Fruit fly (Drosophila melanogaster): ENCODE measurements around the gene Wwox.
"Not testable (repeated sequence)": the region's sequence is repeated elsewhere in the genome, so short reads cannot be mapped to it uniquely, and the experiment has no call there.

Gene Wwox

DNA sequence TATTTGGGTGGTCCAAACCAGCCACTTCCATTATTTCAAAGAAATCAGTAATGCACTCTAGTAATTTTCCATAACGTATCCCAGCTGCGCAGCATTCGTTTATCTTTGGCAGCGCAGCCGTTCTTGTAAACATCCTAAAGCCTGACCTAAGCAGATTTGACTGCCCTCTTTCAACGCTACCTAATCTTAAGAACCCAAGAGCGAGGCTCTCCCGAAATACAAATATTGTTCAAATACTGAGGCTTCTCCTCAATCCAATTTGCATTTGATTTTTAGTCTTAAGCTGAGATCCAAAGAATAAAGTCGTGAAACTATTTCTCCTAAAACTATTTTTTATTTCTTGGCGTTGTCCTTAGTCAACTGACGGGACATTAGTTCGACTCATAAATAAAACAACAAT lies 20.4 kb downstream of the Wwox start, which contains the start of gene CG7231:
Gene CG7231, plus strand, starts transcription at position 301 of the 400 bp plus-strand sequence.
- not testable (repeated sequence) for TF ChIP-seq usp (GFP tag; optimal IDR thresholded peaks at IDR 0.05); psq (optimal IDR thresholded peaks at IDR 0.05); Dll (optimal IDR thresholded peaks at IDR 0.05)

dm6 chr2L:7976738-7977137 lies 27.3 kb downstream of the Wwox start:
- TF ChIP-seq Dll (optimal IDR thresholded peaks at IDR 0.05) = no peak
- peak; percentile 56 for TF ChIP-seq pan (optimal IDR thresholded peaks at IDR 0.05)
- no peak for TF ChIP-seq psq (optimal IDR thresholded peaks at IDR 0.05)
- TF ChIP-seq CG8478 (optimal IDR thresholded peaks at IDR 0.05) = no peak

- TF ChIP-seq usp (GFP tag; optimal IDR thresholded peaks at IDR 0.05) (no peak), Dll (optimal IDR thresholded peaks at IDR 0.05) (peak; percentile 3), pan (optimal IDR thresholded peaks at IDR 0.05) (peak; percentile 95)
These were observed 30.4 kb downstream of the Wwox start for dm6 chr2L:7973470-7974207.

DNA sequence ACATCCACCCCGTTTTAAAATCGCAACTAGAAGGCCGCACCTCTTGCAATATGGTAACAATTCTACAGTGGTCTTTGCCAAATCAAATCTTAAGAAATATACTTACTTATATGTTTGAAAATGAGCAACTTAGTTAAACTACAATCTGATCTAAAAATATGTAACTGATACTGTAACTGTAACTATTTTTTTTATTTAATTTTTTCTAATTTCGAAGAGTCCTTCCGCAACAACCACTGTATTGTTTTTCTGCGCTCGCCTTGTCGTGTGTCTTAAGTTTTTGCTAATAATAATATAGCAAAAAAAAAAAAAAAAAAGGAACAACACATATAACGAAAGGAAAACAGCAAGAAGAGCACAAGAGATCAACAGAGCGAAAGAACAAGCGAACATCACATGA lies 32.7 kb downstream of the Wwox start:
- TF ChIP-seq psq (optimal IDR thresholded peaks at IDR 0.05) (no peak), CG8478 (optimal IDR thresholded peaks at IDR 0.05) (no peak), EcR (GFP tag; optimal IDR thresholded peaks at IDR 0.05) (no peak), usp (GFP tag; optimal IDR thresholded peaks at IDR 0.05) (no peak), pan (optimal IDR thresholded peaks at IDR 0.05) (no peak), Dll (optimal IDR thresholded peaks at IDR 0.05) (no peak)

dm6 chr2L:7970001-7970400 lies 34.1 kb downstream of the Wwox start:
- no peak for TF ChIP-seq EcR (GFP tag; optimal IDR thresholded peaks at IDR 0.05)

- no peak for TF ChIP-seq usp (GFP tag; optimal IDR thresholded peaks at IDR 0.05)
- no peak for TF ChIP-seq Dll (optimal IDR thresholded peaks at IDR 0.05)
These were observed 34.8 kb downstream of the Wwox start for dm6 chr2L:7969329-7969728.

- TF ChIP-seq psq (optimal IDR thresholded peaks at IDR 0.05) (no peak), Dll (optimal IDR thresholded peaks at IDR 0.05) (no peak), usp (GFP tag; optimal IDR thresholded peaks at IDR 0.05) (no peak)
These were observed 36.0 kb downstream of the Wwox start for dm6 chr2L:7968054-7968453.

DNA sequence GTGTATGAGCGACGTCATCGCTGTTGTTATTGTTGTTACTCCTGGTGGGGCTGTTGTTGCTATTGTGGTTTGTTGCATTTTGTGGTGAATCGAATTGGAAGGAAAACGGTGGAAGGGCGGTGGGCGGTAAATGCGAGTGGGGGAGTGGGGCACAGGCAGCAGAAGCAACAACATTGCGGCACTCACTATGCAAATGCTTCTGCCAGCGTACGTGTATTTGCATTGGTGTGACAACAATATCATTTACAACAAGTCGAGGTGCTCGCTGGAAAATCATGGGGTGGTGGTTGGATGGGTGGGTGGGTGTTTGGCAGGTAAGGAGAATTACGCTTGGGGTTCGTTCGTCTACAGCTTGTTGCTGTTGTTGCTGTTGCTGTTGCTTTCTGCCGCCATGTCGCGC lies 36.4 kb downstream of the Wwox start:
- TF ChIP-seq CG8478 (optimal IDR thresholded peaks at IDR 0.05) (no peak), pan (optimal IDR thresholded peaks at IDR 0.05) (no peak), Dll (optimal IDR thresholded peaks at IDR 0.05) (no peak), psq (optimal IDR thresholded peaks at IDR 0.05) (no peak), usp (GFP tag; optimal IDR thresholded peaks at IDR 0.05) (no peak), EcR (GFP tag; optimal IDR thresholded peaks at IDR 0.05) (no peak)

- TF ChIP-seq EcR (GFP tag; optimal IDR thresholded peaks at IDR 0.05) (peak in 1 of 2 experiments; percentile 46), pan (optimal IDR thresholded peaks at IDR 0.05) (no peak)
These were observed 37.1 kb downstream of the Wwox start for dm6 chr2L:7966866-7967549.

DNA sequence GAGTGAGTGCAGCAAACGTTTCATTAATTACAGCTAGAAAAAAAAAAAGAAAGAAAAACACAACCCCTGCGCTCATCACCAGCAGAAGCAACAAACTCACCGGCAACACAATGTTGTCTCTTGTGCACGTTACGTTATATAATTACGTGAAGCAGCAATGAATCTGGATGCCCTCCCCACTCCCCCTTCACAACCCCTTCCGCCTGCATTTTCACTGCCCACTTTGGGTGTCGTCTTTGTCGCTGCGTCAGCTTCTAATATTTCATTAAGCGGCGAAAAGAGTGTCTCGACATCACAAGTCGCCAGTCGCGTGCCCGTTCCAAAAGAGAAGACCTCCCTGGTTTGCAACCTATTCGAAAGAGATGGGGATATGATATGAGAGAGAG lies 37.6 kb downstream of the Wwox start:
- TF ChIP-seq CG8478 (optimal IDR thresholded peaks at IDR 0.05) = no peak
- TF ChIP-seq Dll (optimal IDR thresholded peaks at IDR 0.05) = no peak
- no peak for TF ChIP-seq EcR (GFP tag; optimal IDR thresholded peaks at IDR 0.05)
- no peak for TF ChIP-seq usp (GFP tag; optimal IDR thresholded peaks at IDR 0.05)
- TF ChIP-seq psq (optimal IDR thresholded peaks at IDR 0.05) = no peak
- TF ChIP-seq pan (optimal IDR thresholded peaks at IDR 0.05) = no peak

- no peak for TF ChIP-seq psq (optimal IDR thresholded peaks at IDR 0.05)
- no peak for TF ChIP-seq Dll (optimal IDR thresholded peaks at IDR 0.05)
- TF ChIP-seq CG8478 (optimal IDR thresholded peaks at IDR 0.05) = no peak
- TF ChIP-seq EcR (GFP tag; optimal IDR thresholded peaks at IDR 0.05) = no peak
- TF ChIP-seq pan (optimal IDR thresholded peaks at IDR 0.05) = no peak
- TF ChIP-seq usp (GFP tag; optimal IDR thresholded peaks at IDR 0.05) = no peak
These were observed 38.2 kb downstream of the Wwox start for dm6 chr2L:7965808-7966460.

dm6 chr2L:7964611-7965010 lies 39.5 kb downstream of the Wwox start:
- TF ChIP-seq pan (optimal IDR thresholded peaks at IDR 0.05) (no peak), EcR (GFP tag; optimal IDR thresholded peaks at IDR 0.05) (no peak), usp (GFP tag; optimal IDR thresholded peaks at IDR 0.05) (no peak), psq (optimal IDR thresholded peaks at IDR 0.05) (no peak), Dll (optimal IDR thresholded peaks at IDR 0.05) (no peak), CG8478 (optimal IDR thresholded peaks at IDR 0.05) (no peak)

dm6 chr2L:7962881-7963280 lies 41.2 kb downstream of the Wwox start:
- TF ChIP-seq EcR (GFP tag; optimal IDR thresholded peaks at IDR 0.05) (no peak), psq (optimal IDR thresholded peaks at IDR 0.05) (no peak), CG8478 (optimal IDR thresholded peaks at IDR 0.05) (no peak), Dll (optimal IDR thresholded peaks at IDR 0.05) (no peak)
